Worm (Caenorhabditis elegans): ENCODE data around the gene zif-1.
A peak's percentile ranks its signal among the peaks of the same experiment; 100 is the strongest.

The zif-1 gene

DNA sequence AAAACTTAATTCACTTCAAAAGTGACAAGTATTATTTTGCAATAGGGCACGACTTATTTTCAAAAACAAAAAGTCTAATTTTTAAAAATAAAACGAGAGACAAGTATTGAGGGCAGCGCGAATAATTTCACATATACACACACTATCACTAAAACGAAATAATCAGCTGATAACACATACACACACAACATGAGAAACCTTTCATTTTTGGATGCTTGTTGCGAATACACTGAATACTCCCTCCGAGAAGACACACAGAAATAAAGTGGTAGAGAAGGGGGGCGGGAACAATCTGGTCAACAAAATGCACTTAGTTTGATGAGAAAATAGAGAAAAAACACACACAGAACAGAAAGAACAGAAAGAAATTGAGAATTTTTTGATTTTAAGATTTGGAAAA is 18.2 kb upstream of the zif-1 start (continued):
- TF ChIP-seq chd-7 (tag; optimal IDR thresholded peaks at IDR 0.05) (no peak), xnd-1 (tag; optimal IDR thresholded peaks at IDR 0.05) (no peak), hsf-1 (GFP tag; IDR thresholded peaks at IDR 0.05) (0 out of 2 replicates have a peak, but pooled peaks have one; percentile 22), lsl-1 (GFP tag; optimal IDR thresholded peaks at IDR 0.05) (no peak), F10E7.11 (tag; optimal IDR thresholded peaks at IDR 0.05) (no peak), ceh-27 (GFP tag; optimal IDR thresholded peaks at IDR 0.05) (no peak), ztf-25 (GFP tag; IDR thresholded peaks at IDR 0.05) (no peak), tbx-9 (tag; optimal IDR thresholded peaks at IDR 0.05; ENCODE audit: borderline replicate concordance) (no peak), egrh-3 (GFP tag; IDR thresholded peaks at IDR 0.05) (no peak), ccch-3 (GFP tag; optimal IDR thresholded peaks at IDR 0.05) (no peak), nfyb-1 (GFP tag; IDR thresholded peaks at IDR 0.05) (no peak), F57A8.1 (GFP tag; optimal IDR thresholded peaks at IDR 0.05) (no peak), lin-35 (GFP tag; optimal IDR thresholded peaks at IDR 0.05) (no peak), snpc-1.1 (tag; optimal IDR thresholded peaks at IDR 0.05; ENCODE audit: insufficient read depth) (no peak), aptf-2 (GFP tag; conservative IDR thresholded peaks at IDR 0.05) (no peak)

DNA sequence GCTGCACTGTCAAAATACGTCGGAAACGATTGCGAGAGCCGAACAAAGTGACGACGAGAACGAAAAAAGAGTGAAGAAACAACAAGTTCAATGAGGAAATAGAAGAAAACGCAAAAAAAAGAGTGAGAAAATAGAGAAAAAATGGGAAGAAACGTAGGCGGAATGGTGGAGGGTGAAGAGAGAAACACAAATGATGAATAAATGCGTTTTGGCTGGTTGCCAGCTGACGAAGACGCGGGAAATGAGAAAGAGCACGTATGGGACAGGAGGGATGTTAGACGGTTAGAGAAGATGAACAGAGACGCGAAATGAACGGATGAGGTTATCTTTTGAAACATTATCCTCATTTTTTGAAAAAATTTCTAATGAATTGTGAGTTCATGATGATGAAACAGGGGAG is 17.6 kb upstream of the zif-1 start:
- TF ChIP-seq tbp1 (GFP tag; optimal IDR thresholded peaks at IDR 0.05) (peak; percentile 15), egrh-3 (GFP tag; IDR thresholded peaks at IDR 0.05) (no peak), nhr-27 (tag; optimal IDR thresholded peaks at IDR 0.05) (no peak), let-607 (tag; optimal IDR thresholded peaks at IDR 0.05) (no peak), D2030.7 (GFP tag; IDR thresholded peaks at IDR 0.05) (no peak), unc-130 (GFP tag; optimal IDR thresholded peaks at IDR 0.05) (no peak), athp-1 (tag; optimal IDR thresholded peaks at IDR 0.05) (no peak), hsf-1 (GFP tag; IDR thresholded peaks at IDR 0.05) (no peak), gei-17 (GFP tag; optimal IDR thresholded peaks at IDR 0.05) (no peak), aptf-3 (GFP tag; IDR thresholded peaks at IDR 0.05) (no peak), Y95B8A.8 (GFP tag; IDR thresholded peaks at IDR 0.05) (no peak), madf-10 (tag; optimal IDR thresholded peaks at IDR 0.05) (peak; percentile 3), sea-2 (GFP tag; IDR thresholded peaks at IDR 0.05) (no peak), madf-3 (GFP tag; IDR thresholded peaks at IDR 0.05) (no peak), chd-7 (tag; optimal IDR thresholded peaks at IDR 0.05) (peak; percentile 10), ama-1 (optimal IDR thresholded peaks at IDR 0.05) (no peak), ama-1 (GFP tag; optimal IDR thresholded peaks at IDR 0.05) (no peak), ZK185.1 (tag; optimal IDR thresholded peaks at IDR 0.05; ENCODE audit: poor library complexity, severe bottlenecking) (no peak), hmg-1.2 (GFP tag; IDR thresholded peaks at IDR 0.05) (peak; percentile 70), lsy-27 (tag; optimal IDR thresholded peaks at IDR 0.05; ENCODE audit: borderline replicate concordance, insufficient read depth) (no peak), lin-26 (GFP tag; IDR thresholded peaks at IDR 0.05) (no peak), sptf-2 (GFP tag; optimal IDR thresholded peaks at IDR 0.05) (no peak), hmg-20 (GFP tag; IDR thresholded peaks at IDR 0.05) (no peak), T26A5.8 (tag; optimal IDR thresholded peaks at IDR 0.05) (no peak), zim-3 (tag; optimal IDR thresholded peaks at IDR 0.05) (no peak), nhr-80 (tag; optimal IDR thresholded peaks at IDR 0.05) (no peak), lag-1 (GFP tag; IDR thresholded peaks at IDR 0.05) (no peak), ceh-58 (GFP tag; IDR thresholded peaks at IDR 0.05) (no peak), snpc-4 (GFP tag; optimal IDR thresholded peaks at IDR 0.05) (no peak), snpc-4 (tag; optimal IDR thresholded peaks at IDR 0.05) (peak in 1 of 4 experiments; percentile 0), F57C9.4 (tag; optimal IDR thresholded peaks at IDR 0.05) (no peak), attf-6 (GFP tag; IDR thresholded peaks at IDR 0.05) (no peak), mel-28 (tag; optimal IDR thresholded peaks at IDR 0.05; ENCODE audit: borderline replicate concordance) (no peak), ztf-3 (GFP tag; optimal IDR thresholded peaks at IDR 0.05) (no peak), C06A6.2 (GFP tag; conservative IDR thresholded peaks at IDR 0.05) (no peak), egl-18 (GFP tag; IDR thresholded peaks at IDR 0.05) (no peak), F37B4.10 (GFP tag; IDR thresholded peaks at IDR 0.05) (no peak)
